Fruit fly (Drosophila melanogaster): ENCODE data around the gene CG11593.

DNA sequence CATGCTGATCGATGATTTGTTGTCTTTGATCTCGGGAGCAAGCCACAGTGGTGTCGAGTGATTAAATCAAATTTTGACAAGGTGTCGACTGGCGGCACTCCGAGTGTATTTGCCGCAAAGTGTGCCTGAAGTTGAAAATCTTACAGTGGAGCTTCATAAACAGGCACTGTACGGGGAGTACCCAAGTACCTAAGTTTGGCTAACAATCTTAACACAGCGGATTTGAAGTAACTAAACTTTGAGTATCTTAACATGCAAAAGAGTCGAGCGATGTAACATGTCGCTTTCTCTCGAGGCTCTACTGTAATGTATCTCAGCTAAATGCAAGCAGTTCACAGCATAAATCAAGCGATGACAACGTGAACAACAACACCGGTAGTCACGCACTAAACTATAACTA is 23.5 kb downstream of the CG11593 start:
- TF ChIP-seq gl (tag; optimal IDR thresholded peaks at IDR 0.05) (no peak), Pif1B (GFP tag; optimal IDR thresholded peaks at IDR 0.05) (no peak), CG12605 (GFP tag; IDR thresholded peaks at IDR 0.05) (peak; percentile 26; the same call in 1 of the 2 replicates), Ets98B (GFP tag; IDR thresholded peaks at IDR 0.05) (peak; percentile 58), D1 (tag; optimal IDR thresholded peaks at IDR 0.05) (no peak), CG9948 (tag; optimal IDR thresholded peaks at IDR 0.05) (peak; percentile 21), EcR (GFP tag; optimal IDR thresholded peaks at IDR 0.05) (no peak), fd96Ca (GFP tag; IDR thresholded peaks at IDR 0.05) (peak; percentile 58; the same call in 1 of the 3 replicates), Pif1A (GFP tag; optimal IDR thresholded peaks at IDR 0.05) (no peak), Snoo (tag; optimal IDR thresholded peaks at IDR 0.05) (no peak), CG4496 (GFP tag; IDR thresholded peaks at IDR 0.05) (no peak; the same call in 1 of the 3 replicates), CG15710 (tag; optimal IDR thresholded peaks at IDR 0.05) (peak; percentile 29)
